Worm (Caenorhabditis elegans): Measurements from ENCODE around the gene F57E7.4.

ce11 chrV:16494359-16494758 lies 13.5 kb upstream of the F57E7.4 start, which contains the start of gene comt-2:
- TF ChIP-seq duxl-1 (tag; optimal IDR thresholded peaks at IDR 0.05; ENCODE audit: poor library complexity) (no peak), nhr-11 (tag; optimal IDR thresholded peaks at IDR 0.05) (no peak), hif-1 (tag; optimal IDR thresholded peaks at IDR 0.05) (no peak), nhr-77 (tag; optimal IDR thresholded peaks at IDR 0.05) (no peak), ama-1 (optimal IDR thresholded peaks at IDR 0.05) (no peak), rbr-2 (tag; optimal IDR thresholded peaks at IDR 0.05) (no peak)
